Fruit fly (Drosophila melanogaster) whole organism, prepupa: Measurements from ENCODE around the gene ppk31.

Experiments used
- Blimp-1 ChIP-seq: fragments of 200-800 bp; sonication (Bioruptor generic); optimal IDR thresholded peaks from 3 replicates; lab custom pipeline; 2017; ENCODE audit warnings: missing biosample characterization, missing genetic modification characterization, mild to moderate bottlenecking, moderate library complexity, missing genetic modification reagents
- CG10669 ChIP-seq: fragments of 200-800 bp; sonication (Bioruptor generic); optimal IDR thresholded peaks from 3 replicates; lab custom pipeline; 2018; ENCODE audit warnings: missing biosample characterization, mild to moderate bottlenecking, missing genetic modification characterization, moderate library complexity
- CG11762 ChIP-seq: fragments of 200-800 bp; sonication (Bioruptor generic); optimal IDR thresholded peaks from 3 replicates; lab custom pipeline; 2016; ENCODE audit warnings: missing biosample characterization, missing genetic modification characterization; ENCODE audit not compliant: insufficient read depth
- CG15336 ChIP-seq: fragments of 200-800 bp; sonication (Bioruptor generic); IDR thresholded peaks from 2 replicates; pipeline ENCODE4 v1.3.6; 2022; ENCODE audit warnings: missing biosample characterization, missing genetic modification characterization
- CG1621 ChIP-seq: fragments of 200-800 bp; sonication (Bioruptor generic); optimal IDR thresholded peaks from 3 replicates; lab custom pipeline; 2018; ENCODE audit warnings: missing biosample characterization, mild to moderate bottlenecking, missing genetic modification characterization
- CG31627 ChIP-seq: fragments of 200-800 bp; sonication (Bioruptor generic); optimal IDR thresholded peaks from 3 replicates; lab custom pipeline; 2016; ENCODE audit warnings: missing biosample characterization, missing genetic modification characterization
- CG32006 ChIP-seq: fragments of 200-800 bp; sonication (Bioruptor generic); optimal IDR thresholded peaks from 3 replicates; lab custom pipeline; 2017; ENCODE audit warnings: missing biosample characterization, mild to moderate bottlenecking, missing genetic modification characterization
- CG4318 ChIP-seq: fragments of 200-800 bp; sonication (Bioruptor generic); optimal IDR thresholded peaks from 3 replicates; lab custom pipeline; 2017; ENCODE audit warnings: missing biosample characterization, mild to moderate bottlenecking, missing genetic modification characterization
- CG6163 ChIP-seq: fragments of 200-800 bp; sonication (Bioruptor generic); IDR thresholded peaks from 3 replicates; pipeline ENCODE4 v1.3.6; 2022; ENCODE audit warnings: missing biosample characterization, missing genetic modification characterization
- CG6276 ChIP-seq: fragments of 200-800 bp; sonication (Bioruptor generic); optimal IDR thresholded peaks from 2 replicates; lab custom pipeline; 2017; ENCODE audit warnings: missing biosample characterization, mild to moderate bottlenecking, missing genetic modification characterization
- CG6792 ChIP-seq: fragments of 200-800 bp; sonication (Bioruptor generic); optimal IDR thresholded peaks from 3 replicates; lab custom pipeline; 2016; ENCODE audit warnings: missing biosample characterization, missing genetic modification characterization
- CG6854 ChIP-seq: fragments of 200-800 bp; sonication (Bioruptor generic); optimal IDR thresholded peaks from 2 replicates; lab custom pipeline; 2017; ENCODE audit warnings: missing biosample characterization, mild to moderate bottlenecking, missing genetic modification characterization
- CG7368 ChIP-seq: fragments of 200-800 bp; sonication (Bioruptor generic); optimal IDR thresholded peaks from 3 replicates; lab custom pipeline; 2016; ENCODE audit warnings: missing biosample characterization, missing genetic modification characterization
- CG8119 ChIP-seq: fragments of 200-800 bp; sonication (Bioruptor generic); IDR thresholded peaks from 3 replicates; pipeline ENCODE4 v1.3.6; 2022; ENCODE audit warnings: missing biosample characterization, missing genetic modification characterization
- CG8319 ChIP-seq: fragments of 200-800 bp; sonication (Bioruptor generic); optimal IDR thresholded peaks from 3 replicates; lab custom pipeline; 2016; ENCODE audit warnings: missing biosample characterization, missing genetic modification characterization
- CG9139 ChIP-seq: fragments of 200-800 bp; sonication (Bioruptor generic); optimal IDR thresholded peaks from 3 replicates; lab custom pipeline; 2017; ENCODE audit warnings: missing biosample characterization, mild to moderate bottlenecking, missing genetic modification characterization
- Eip75B ChIP-seq: fragments of 200-800 bp; sonication (Bioruptor generic); optimal IDR thresholded peaks from 3 replicates; lab custom pipeline; 2016; ENCODE audit warnings: missing biosample characterization, missing genetic modification characterization
- Eip78C ChIP-seq: fragments of 200-800 bp; sonication (Bioruptor generic); peaks from one replicate; lab custom pipeline; 2016; ENCODE audit warnings: missing biosample characterization, missing genetic modification characterization
- Eip93F ChIP-seq: fragments of 200-800 bp; sonication (Bioruptor generic); optimal IDR thresholded peaks from 2 replicates; lab custom pipeline; 2016; ENCODE audit warnings: missing biosample characterization, mild to moderate bottlenecking, missing genetic modification characterization
- Gug ChIP-seq: fragments of 200-800 bp; sonication (Bioruptor generic); IDR thresholded peaks from 2 replicates; pipeline ENCODE4 v1.3.6; 2022; ENCODE audit warnings: missing biosample characterization, missing genetic modification characterization
- Hr38 ChIP-seq: sonication (Bioruptor generic); optimal IDR thresholded peaks from 2 replicates; lab custom pipeline; 2016; ENCODE audit warnings: missing biosample characterization, missing genetic modification characterization
- Hr39 ChIP-seq: fragments of 200-800 bp; sonication (Bioruptor generic); optimal IDR thresholded peaks from 2 replicates; lab custom pipeline; 2016; ENCODE audit warnings: missing biosample characterization, missing genetic modification characterization
- Hr4 ChIP-seq: fragments of 200-800 bp; sonication (Bioruptor generic); optimal IDR thresholded peaks from 3 replicates; lab custom pipeline; 2016; ENCODE audit warnings: missing biosample characterization, missing genetic modification characterization
- Lpt ChIP-seq: fragments of 200-800 bp; sonication (Bioruptor generic); optimal IDR thresholded peaks from 3 replicates; lab custom pipeline; 2016; ENCODE audit warnings: missing biosample characterization, missing genetic modification characterization
- Met ChIP-seq: fragments of 200-800 bp; sonication (Bioruptor generic); optimal IDR thresholded peaks from 3 replicates; lab custom pipeline; 2016; ENCODE audit warnings: missing biosample characterization, missing genetic modification characterization
- OdsH ChIP-seq: fragments of 200-800 bp; sonication (Bioruptor generic); optimal IDR thresholded peaks from 3 replicates; lab custom pipeline; 2016; ENCODE audit warnings: missing biosample characterization, missing genetic modification characterization
- Sox102F ChIP-seq: fragments of 200-800 bp; sonication (Bioruptor generic); optimal IDR thresholded peaks from 2 replicates; lab custom pipeline; 2016; ENCODE audit warnings: missing biosample characterization, mild to moderate bottlenecking, missing genetic modification characterization
- Sox14 ChIP-seq: fragments of 200-800 bp; sonication (Bioruptor generic); optimal IDR thresholded peaks from 3 replicates; lab custom pipeline; 2016; ENCODE audit warnings: missing biosample characterization, missing genetic modification characterization
- Sox15 ChIP-seq: fragments of 200-800 bp; sonication (Bioruptor generic); optimal IDR thresholded peaks from 3 replicates; lab custom pipeline; 2016; ENCODE audit warnings: missing biosample characterization, missing genetic modification characterization
- achi ChIP-seq: fragments of 200-800 bp; sonication (Bioruptor generic); optimal IDR thresholded peaks from 3 replicates; lab custom pipeline; 2016; ENCODE audit warnings: missing biosample characterization, missing genetic modification characterization
- acj6 ChIP-seq: fragments of 200-800 bp; sonication (Bioruptor generic); optimal IDR thresholded peaks from 3 replicates; lab custom pipeline; 2016; ENCODE audit warnings: missing biosample characterization, missing genetic modification characterization
- eg ChIP-seq: fragments of 200-800 bp; sonication (Bioruptor generic); IDR thresholded peaks from 3 replicates; pipeline ENCODE4 v1.3.6; 2022; ENCODE audit warnings: missing biosample characterization, missing genetic modification characterization
- fkh ChIP-seq: fragments of 200-800 bp; sonication (Bioruptor generic); optimal IDR thresholded peaks from 3 replicates; lab custom pipeline; 2017; ENCODE audit warnings: missing biosample characterization, mild to moderate bottlenecking, missing genetic modification characterization, moderate library complexity
- net ChIP-seq: fragments of 200-800 bp; sonication (Bioruptor generic); optimal IDR thresholded peaks from 3 replicates; lab custom pipeline; 2016; ENCODE audit warnings: missing biosample characterization, missing genetic modification characterization
- pdm3 ChIP-seq: fragments of 200-800 bp; sonication (Bioruptor generic); optimal IDR thresholded peaks from 3 replicates; lab custom pipeline; 2016; ENCODE audit warnings: missing biosample characterization, missing genetic modification characterization
- ss ChIP-seq, 2 experiments: fragments of 200-800 bp; sonication (Bioruptor generic); optimal IDR thresholded peaks; 2 replicates in 1 of 2; 3 replicates in 1 of 2; lab custom pipeline; 2017 to 2018; ENCODE audit warnings: mild to moderate bottlenecking in 2 of 2, missing biosample characterization in 2 of 2, missing genetic modification characterization in 2 of 2, moderate library complexity in 1 of 2
- svp ChIP-seq: fragments of 200-800 bp; sonication (Bioruptor generic); peaks from one replicate; lab custom pipeline; 2016; ENCODE audit warnings: missing biosample characterization, missing genetic modification characterization
- topi ChIP-seq: fragments of 200-800 bp; sonication (Bioruptor generic); optimal IDR thresholded peaks from 3 replicates; lab custom pipeline; 2016; ENCODE audit warnings: missing biosample characterization, missing genetic modification characterization
- vri ChIP-seq: fragments of 200-800 bp; sonication (Bioruptor generic); optimal IDR thresholded peaks from 3 replicates; lab custom pipeline; 2016; ENCODE audit warnings: missing biosample characterization, mild to moderate bottlenecking, missing genetic modification characterization

ppk31 gene

dm6 chr3R:27204694-27205414 lies 41.9 kb downstream of the ppk31 start (continued):
- TF ChIP-seq acj6 (GFP tag; lab: Kevin White, UChicago) (peak; percentile 26), fkh (no peak), Hr38 (GFP tag; lab: Kevin White, UChicago) (no peak), CG6276 (GFP tag; lab: Kevin White, UChicago) (no peak), CG7368 (GFP tag; lab: Kevin White, UChicago) (no peak), Lpt (GFP tag; lab: Kevin White, UChicago) (no peak), Eip93F (GFP tag; lab: Kevin White, UChicago) (no peak), CG6854 (GFP tag; lab: Kevin White, UChicago) (peak; percentile 20), topi (GFP tag; lab: Kevin White, UChicago) (peak; percentile 30)

- TF ChIP-seq fkh (peak; percentile 78), CG15336 (GFP tag; lab: Robert Waterston, UW) (no peak)
These were observed 45.9 kb downstream of the ppk31 start for dm6 chr3R:27208724-27209343.

dm6 chr3R:27209561-27210275 lies 46.8 kb downstream of the ppk31 start:
- no peak for TF ChIP-seq Sox14
- TF ChIP-seq CG11762 (GFP tag; lab: Kevin White, UChicago) = no peak
- TF ChIP-seq Hr39 = no peak
- TF ChIP-seq Eip75B = no peak
- no peak for TF ChIP-seq achi (GFP tag; lab: Kevin White, UChicago)
- TF ChIP-seq Hr4 (GFP tag; lab: Kevin White, UChicago) = peak; percentile 40
- no peak for TF ChIP-seq net
- TF ChIP-seq Eip78C (GFP tag; lab: Kevin White, UChicago) = peak; percentile 48
- TF ChIP-seq CG7368 (GFP tag; lab: Kevin White, UChicago) = no peak
- peak; percentile 53 for TF ChIP-seq CG15336 (GFP tag; lab: Robert Waterston, UW)
- TF ChIP-seq fkh = no peak
- peak; percentile 43; the same call in 1 of the 2 replicates for TF ChIP-seq Gug (GFP tag; lab: Robert Waterston, UW)
- no peak for TF ChIP-seq OdsH (GFP tag; lab: Kevin White, UChicago)
- TF ChIP-seq CG6276 (GFP tag; lab: Kevin White, UChicago) = peak; percentile 39
- no peak for TF ChIP-seq CG10669 (GFP tag; lab: Kevin White, UChicago)
- no peak for TF ChIP-seq CG9139
- TF ChIP-seq CG4318 (GFP tag; lab: Kevin White, UChicago) = no peak
- TF ChIP-seq pdm3 = peak; percentile 27
- TF ChIP-seq CG1621 = no peak
- TF ChIP-seq CG8119 (GFP tag; lab: Robert Waterston, UW) = peak; percentile 69; the same call in 2 of the 3 replicates
- TF ChIP-seq CG31627 = no peak
- TF ChIP-seq Met (GFP tag; lab: Kevin White, UChicago) = no peak
- peak; percentile 43 for TF ChIP-seq CG32006
- peak; percentile 73 for TF ChIP-seq eg (GFP tag; lab: Robert Waterston, UW)
- no peak for TF ChIP-seq Eip93F (GFP tag; lab: Kevin White, UChicago)
- peak; percentile 54 for TF ChIP-seq CG6163 (GFP tag; lab: Robert Waterston, UW)
- no peak for TF ChIP-seq Blimp-1
- no peak for TF ChIP-seq Hr38 (GFP tag; lab: Kevin White, UChicago)
- no peak for TF ChIP-seq acj6 (GFP tag; lab: Kevin White, UChicago)
- no peak for TF ChIP-seq CG6792
- no peak for TF ChIP-seq Sox102F (GFP tag; lab: Kevin White, UChicago)
- no peak for TF ChIP-seq Lpt (GFP tag; lab: Kevin White, UChicago)
- no peak for TF ChIP-seq CG8319
- TF ChIP-seq CG6854 (GFP tag; lab: Kevin White, UChicago) = no peak
- TF ChIP-seq svp (GFP tag; lab: Kevin White, UChicago) = peak; percentile 34
- no peak for TF ChIP-seq ss (GFP tag; optimal IDR thresholded peaks at IDR 0.05; lab: Kevin White, UChicago)
- no peak for TF ChIP-seq Sox15 (GFP tag; lab: Kevin White, UChicago)
- TF ChIP-seq vri (GFP tag; lab: Kevin White, UChicago) = no peak
- TF ChIP-seq, all 60 proteins: peak for 11
